Worm (Caenorhabditis elegans) whole organism, L4/young adult: Measurements from ENCODE around the gene mab-3.

Experiments
- W03F9.2 ChIP-seq: fragments of 150-350 bp; optimal IDR thresholded peaks from 2 replicates; lab custom pipeline; 2014; ENCODE audit warnings: missing biosample characterization, missing genetic modification characterization
- him-1 ChIP-seq: sonication (generic microtip); optimal IDR thresholded peaks from 2 replicates; lab custom pipeline; 2016; ENCODE audit warnings: missing genotype, missing genetic modification reagents, missing genetic modification characterization, missing compliant biosample characterization

DNA sequence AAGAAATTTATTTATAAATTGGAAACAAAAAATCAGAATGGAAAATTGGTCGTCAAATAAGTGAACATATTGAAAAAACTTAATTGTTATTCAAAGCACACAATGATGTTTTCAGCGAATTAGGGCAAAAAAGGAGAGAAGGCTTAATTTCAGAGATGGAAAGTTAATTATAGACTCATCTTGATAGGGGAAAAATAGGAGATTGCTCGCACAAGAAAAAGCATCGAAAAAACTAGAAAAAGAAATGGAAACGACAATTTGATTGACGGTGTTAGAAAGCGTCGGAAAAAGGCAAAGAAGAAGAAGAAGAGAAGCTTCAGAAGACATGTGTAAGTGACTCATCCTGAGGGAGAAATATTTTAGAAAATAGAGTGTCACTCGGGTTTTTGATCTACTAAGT, 36.0 kb upstream of the mab-3 start:
- TF ChIP-seq him-1 (tag; lab: Kevin White, UChicago) (no peak), W03F9.2 (tag; lab: Kevin White, UChicago) (no peak)
